Worm (Caenorhabditis elegans) whole organism, L4 larva: ENCODE results near the gene srv-11.

Experiments
- F37D6.2 ChIP-seq: sonication (generic microtip); optimal IDR thresholded peaks from 2 replicates; lab custom pipeline; 2016; ENCODE audit warnings: mild to moderate bottlenecking, missing genetic modification characterization, missing compliant biosample characterization
- T20F7.1 ChIP-seq: fragments of 200-800 bp; sonication (Bioruptor generic); optimal IDR thresholded peaks from 2 replicates; lab custom pipeline; 2018; ENCODE audit warnings: mild to moderate bottlenecking, missing genetic modification characterization, missing compliant biosample characterization
- Y105C5A.15 ChIP-seq: fragments of 200-800 bp; sonication (Bioruptor generic); IDR thresholded peaks from 2 replicates; pipeline ENCODE4 v1.3.6; 2022; ENCODE audit warnings: missing genetic modification characterization, missing compliant biosample characterization
- ceh-28 ChIP-seq: fragments of 150-350 bp; optimal IDR thresholded peaks from 2 replicates; lab custom pipeline; 2014; ENCODE audit warnings: missing biosample characterization, missing genetic modification reagents, missing genetic modification characterization
- ceh-32 ChIP-seq: sonication (generic microtip); optimal IDR thresholded peaks from 2 replicates; lab custom pipeline; 2016; ENCODE audit warnings: mild to moderate bottlenecking, missing genetic modification characterization, missing compliant biosample characterization; ENCODE audit not compliant: poor library complexity
- ceh-44 ChIP-seq: fragments of 200-800 bp; sonication (Bioruptor generic); IDR thresholded peaks from 2 replicates; pipeline ENCODE4 v1.3.6; 2022; ENCODE audit warnings: missing genetic modification reagents, missing genetic modification characterization, missing compliant biosample characterization
- ceh-62 ChIP-seq: sonication (generic microtip); optimal IDR thresholded peaks from 2 replicates; lab custom pipeline; 2017; ENCODE audit warnings: missing biosample characterization, missing genetic modification characterization
- ceh-82 ChIP-seq: sonication (generic microtip); optimal IDR thresholded peaks from 2 replicates; lab custom pipeline; 2017; ENCODE audit warnings: missing biosample characterization, missing genetic modification characterization
- ces-1 ChIP-seq: fragments of 150-350 bp; sonication (generic microtip); optimal IDR thresholded peaks from 4 replicates; lab custom pipeline; 2014; ENCODE audit warnings: missing biosample characterization, missing genetic modification reagents, missing genetic modification characterization
- daf-12 ChIP-seq: fragments of 150-350 bp; optimal IDR thresholded peaks from 2 replicates; lab custom pipeline; 2014; ENCODE audit warnings: missing biosample characterization, missing genetic modification reagents, missing genetic modification characterization
- daf-16 ChIP-seq, 3 experiments: sonication (generic microtip); optimal IDR thresholded peaks; 2 replicates each; lab custom pipeline; 2016 to 2017; ENCODE audit warnings: missing genetic modification characterization in 3 of 3, missing genetic modification reagents in 3 of 3, mild to moderate bottlenecking in 2 of 3, missing compliant biosample characterization in 2 of 3, missing biosample characterization in 1 of 3, moderate library complexity in 1 of 3
- daf-19 ChIP-seq: fragments of 200-800 bp; sonication (Bioruptor generic); conservative IDR thresholded peaks from 2 replicates; pipeline ENCODE4 v1.3.6; 2022; ENCODE audit warnings: missing genetic modification characterization, missing compliant biosample characterization
- daf-8 ChIP-seq: fragments of 200-800 bp; sonication (Bioruptor generic); IDR thresholded peaks from 2 replicates; pipeline ENCODE4 v1.3.6; 2022; ENCODE audit warnings: missing genetic modification characterization, missing compliant biosample characterization
- dmd-6 ChIP-seq: fragments of 200-800 bp; sonication (Bioruptor generic); IDR thresholded peaks from 2 replicates; pipeline ENCODE4 v1.3.6; 2022; ENCODE audit warnings: missing genetic modification reagents, missing genetic modification characterization, missing compliant biosample characterization
- dmd-8 ChIP-seq: fragments of 200-800 bp; sonication (Bioruptor generic); IDR thresholded peaks from 2 replicates; pipeline ENCODE4 v1.3.6; 2022; ENCODE audit warnings: missing genetic modification characterization, missing compliant biosample characterization
- duxl-1 ChIP-seq: sonication (generic microtip); optimal IDR thresholded peaks from 2 replicates; lab custom pipeline; 2016; ENCODE audit warnings: mild to moderate bottlenecking, missing genetic modification characterization, moderate library complexity, missing compliant biosample characterization; ENCODE audit not compliant: poor library complexity
- dve-1 ChIP-seq: sonication (generic microtip); optimal IDR thresholded peaks from 2 replicates; lab custom pipeline; 2017; ENCODE audit warnings: antibody characterized with exemption, mild to moderate bottlenecking, missing genetic modification characterization, missing compliant biosample characterization; ENCODE audit not compliant: insufficient read depth
- fkh-10 ChIP-seq: fragments of 150-350 bp; optimal IDR thresholded peaks from 2 replicates; lab custom pipeline; 2014; ENCODE audit warnings: missing biosample characterization, missing genetic modification reagents, missing genetic modification characterization
- fos-1 ChIP-seq: fragments of 150-350 bp; optimal IDR thresholded peaks from 2 replicates; lab custom pipeline; 2014; ENCODE audit warnings: missing biosample characterization, missing genetic modification characterization
- hlh-11 ChIP-seq: fragments of 200-800 bp; sonication (Bioruptor generic); optimal IDR thresholded peaks from 2 replicates; lab custom pipeline; 2018; ENCODE audit warnings: mild to moderate bottlenecking, missing genetic modification characterization, missing compliant biosample characterization
- jun-1 ChIP-seq: fragments of 150-350 bp; optimal IDR thresholded peaks from 2 replicates; lab custom pipeline; 2014; ENCODE audit warnings: missing biosample characterization, missing genetic modification reagents, missing genetic modification characterization
- lin-38 ChIP-seq: fragments of 200-800 bp; sonication (Bioruptor generic); IDR thresholded peaks from 2 replicates; pipeline ENCODE4 v1.3.6; 2022; ENCODE audit warnings: missing genetic modification reagents, missing genetic modification characterization, missing compliant biosample characterization
- lin-39 ChIP-seq: fragments of 150-350 bp; optimal IDR thresholded peaks from 2 replicates; lab custom pipeline; 2014; ENCODE audit warnings: missing biosample characterization, missing genetic modification reagents, missing genetic modification characterization
- lir-3 ChIP-seq: sonication (generic microtip); optimal IDR thresholded peaks from 2 replicates; lab custom pipeline; 2016; ENCODE audit warnings: mild to moderate bottlenecking, missing genetic modification characterization, missing compliant biosample characterization
- lsy-2 ChIP-seq, 2 experiments: fragments of 150-350 bp in 1 of 2; sonication (generic microtip) in 1 of 2; optimal IDR thresholded peaks; 2 replicates each; lab custom pipeline; 2014 to 2017; ENCODE audit warnings: missing biosample characterization in 2 of 2, missing genetic modification characterization in 2 of 2
- madf-5 ChIP-seq, 2 experiments: fragments of 200-800 bp; sonication (Bioruptor generic); IDR thresholded peaks; 2 replicates each; pipeline ENCODE4 v1.3.6; 2022; ENCODE audit warnings: missing compliant biosample characterization in 2 of 2, missing genetic modification characterization in 2 of 2
- mdl-1 ChIP-seq, 2 experiments: fragments of 150-350 bp in 1 of 2; sonication (generic microtip) in 1 of 2; optimal IDR thresholded peaks; 2 replicates each; lab custom pipeline; 2014 to 2017; ENCODE audit warnings: missing biosample characterization in 2 of 2, missing genetic modification characterization in 2 of 2
- mdt-29 ChIP-seq: fragments of 200-800 bp; sonication (Bioruptor generic); IDR thresholded peaks from 2 replicates; pipeline ENCODE4 v1.3.6; 2022; ENCODE audit warnings: missing genetic modification reagents, missing genetic modification characterization, missing compliant biosample characterization
- mep-1 ChIP-seq: fragments of 150-350 bp; sonication (generic microtip); optimal IDR thresholded peaks from 3 replicates; lab custom pipeline; 2014; ENCODE audit warnings: missing biosample characterization, missing genetic modification characterization
- mes-2 ChIP-seq: sonication (generic microtip); optimal IDR thresholded peaks from 2 replicates; lab custom pipeline; 2016; ENCODE audit warnings: missing genotype, mild to moderate bottlenecking, missing genetic modification characterization, missing compliant biosample characterization; ENCODE audit not compliant: poor library complexity, severe bottlenecking
- mxl-2 ChIP-seq: fragments of 200-800 bp; sonication (Bioruptor generic); conservative IDR thresholded peaks from 2 replicates; pipeline ENCODE4 v1.3.6; 2022; ENCODE audit warnings: missing genetic modification reagents, missing genetic modification characterization, missing compliant biosample characterization
- nhr-10 ChIP-seq: fragments of 150-350 bp; optimal IDR thresholded peaks from 2 replicates; lab custom pipeline; 2014; ENCODE audit warnings: missing biosample characterization, missing genetic modification characterization
- nhr-11 ChIP-seq: fragments of 150-350 bp; optimal IDR thresholded peaks from 2 replicates; lab custom pipeline; 2014; ENCODE audit warnings: missing biosample characterization, missing genetic modification characterization
- nhr-25 ChIP-seq: sonication (generic microtip); optimal IDR thresholded peaks from 2 replicates; lab custom pipeline; 2017; ENCODE audit warnings: missing genetic modification characterization, mild to moderate bottlenecking, missing compliant biosample characterization, antibody characterized with exemption, moderate library complexity, borderline replicate concordance; ENCODE audit not compliant: insufficient read depth
- nhr-41 ChIP-seq: fragments of 200-800 bp; sonication (Bioruptor generic); IDR thresholded peaks from 2 replicates; pipeline ENCODE4 v1.3.6; 2022; ENCODE audit warnings: missing genetic modification reagents, missing genetic modification characterization, missing compliant biosample characterization
- pqm-1 ChIP-seq: sonication (generic microtip); optimal IDR thresholded peaks from 2 replicates; lab custom pipeline; 2017; ENCODE audit warnings: missing biosample characterization, missing genetic modification characterization
- saeg-2 ChIP-seq: fragments of 200-800 bp; sonication (Bioruptor generic); IDR thresholded peaks from 2 replicates; pipeline ENCODE4 v1.3.6; 2022; ENCODE audit warnings: missing genetic modification reagents, missing genetic modification characterization, missing compliant biosample characterization
- set-16 ChIP-seq: fragments of 200-800 bp; sonication (Bioruptor generic); IDR thresholded peaks from 2 replicates; pipeline ENCODE4 v1.3.6; 2022; ENCODE audit warnings: missing genetic modification reagents, missing genetic modification characterization, missing compliant biosample characterization
- snpc-1.2 ChIP-seq: fragments of 200-800 bp; sonication (Bioruptor generic); IDR thresholded peaks from 2 replicates; pipeline ENCODE4 v1.3.6; 2022; ENCODE audit warnings: missing genetic modification reagents, missing genetic modification characterization, missing compliant biosample characterization
- spr-3 ChIP-seq: fragments of 200-800 bp; sonication (Bioruptor generic); optimal IDR thresholded peaks from 2 replicates; lab custom pipeline; 2018; ENCODE audit warnings: mild to moderate bottlenecking, missing genetic modification characterization, missing compliant biosample characterization
- tag-97 ChIP-seq: fragments of 200-800 bp; sonication (Bioruptor generic); IDR thresholded peaks from 2 replicates; pipeline ENCODE4 v1.3.6; 2022; ENCODE audit warnings: missing genetic modification characterization, missing compliant biosample characterization
- unc-130 ChIP-seq: sonication (generic microtip); optimal IDR thresholded peaks from 2 replicates; lab custom pipeline; 2016; ENCODE audit warnings: missing genetic modification reagents, missing genetic modification characterization, missing compliant biosample characterization
- unc-39 ChIP-seq: sonication (generic microtip); optimal IDR thresholded peaks from 2 replicates; lab custom pipeline; 2017; ENCODE audit warnings: missing biosample characterization, missing genetic modification characterization
- zfp-3 ChIP-seq: fragments of 200-800 bp; sonication (Bioruptor generic); conservative IDR thresholded peaks from 2 replicates; pipeline ENCODE4 v1.3.6; 2022; ENCODE audit warnings: missing genetic modification reagents, missing genetic modification characterization, missing compliant biosample characterization
- zip-11 ChIP-seq: fragments of 200-800 bp; sonication (Bioruptor generic); IDR thresholded peaks from 2 replicates; pipeline ENCODE4 v1.3.6; 2022; ENCODE audit warnings: missing genetic modification characterization, missing compliant biosample characterization
- ztf-7 ChIP-seq: fragments of 150-350 bp; optimal IDR thresholded peaks from 2 replicates; lab custom pipeline; 2014; ENCODE audit warnings: missing biosample characterization, missing genetic modification characterization

srv-11 gene

DNA sequence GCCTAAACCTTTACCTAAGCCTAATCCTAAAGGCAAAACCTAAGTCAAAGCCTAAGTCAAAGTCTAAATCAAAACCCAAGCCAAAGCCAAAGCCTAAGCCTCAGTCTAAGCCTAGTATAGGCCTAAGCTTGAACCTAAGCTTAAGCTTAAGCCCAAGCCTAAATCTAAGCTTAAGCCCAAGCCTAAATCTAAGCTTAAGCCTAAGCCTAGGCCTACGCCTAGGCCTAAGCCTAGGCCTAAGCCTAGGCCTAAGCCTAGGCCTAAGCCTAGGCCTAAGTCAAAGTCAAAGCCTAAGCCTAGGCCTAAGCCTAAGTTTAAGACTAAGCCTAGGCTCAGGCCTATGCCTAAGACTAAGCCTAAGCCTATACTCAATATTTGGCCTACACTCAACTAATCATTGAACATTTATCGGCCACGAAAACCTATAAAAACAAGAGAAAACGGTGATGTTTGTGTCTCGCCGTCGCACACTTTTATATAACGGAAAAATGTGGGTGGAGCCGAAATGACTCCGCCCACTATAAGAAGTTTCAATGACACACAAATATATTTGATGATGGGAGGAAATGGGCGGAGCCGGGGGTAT, 48.6 kb downstream of the srv-11 start (continued):
- no peak for TF ChIP-seq F37D6.2 (tag; lab: Kevin White, UChicago)
- no peak for TF ChIP-seq ceh-28 (tag; lab: Kevin White, UChicago)
- TF ChIP-seq ceh-44 (GFP tag; lab: Robert Waterston, UW), result no peak
- TF ChIP-seq duxl-1, result no peak
- no peak for TF ChIP-seq spr-3 (GFP tag; lab: Kevin White, UChicago)
- no peak for TF ChIP-seq daf-19 (GFP tag; lab: Robert Waterston, UW)
- TF ChIP-seq dve-1 (tag; lab: Kevin White, UChicago), result peak; percentile 7
- no peak for TF ChIP-seq ces-1 (GFP tag; lab: Kevin White, UChicago)
- no peak for TF ChIP-seq lin-39 (tag; lab: Kevin White, UChicago)
- TF ChIP-seq mdl-1 (tag; optimal IDR thresholded peaks at IDR 0.05; lab: Kevin White, UChicago), result no peak
- TF ChIP-seq dmd-8, result no peak
- TF ChIP-seq lin-38 (GFP tag; lab: Robert Waterston, UW), result no peak
- TF ChIP-seq saeg-2, result no peak
- no peak for TF ChIP-seq nhr-25 (tag; lab: Kevin White, UChicago)
- TF ChIP-seq daf-12 (tag; lab: Kevin White, UChicago), result no peak
- TF ChIP-seq jun-1, result no peak
- no peak for TF ChIP-seq Y105C5A.15
- TF ChIP-seq daf-16 (GFP tag; optimal IDR thresholded peaks at IDR 0.05; lab: Kevin White, UChicago), result no peak
- TF ChIP-seq daf-16 (tag; optimal IDR thresholded peaks at IDR 0.05; lab: Kevin White, UChicago), result peak; percentile 34
- TF ChIP-seq tag-97 (GFP tag; lab: Robert Waterston, UW), result no peak

ce11 chrIV:16172112-16172511, 49.3 kb downstream of the srv-11 start:
- TF ChIP-seq nhr-41 (0 out of 2 replicates have a peak, but pooled peaks have one; percentile 42), set-16 (GFP tag; lab: Robert Waterston, UW) (peak; percentile 24; the same call in 1 of the 2 replicates), snpc-1.2 (GFP tag; lab: Robert Waterston, UW) (peak; percentile 94)

DNA sequence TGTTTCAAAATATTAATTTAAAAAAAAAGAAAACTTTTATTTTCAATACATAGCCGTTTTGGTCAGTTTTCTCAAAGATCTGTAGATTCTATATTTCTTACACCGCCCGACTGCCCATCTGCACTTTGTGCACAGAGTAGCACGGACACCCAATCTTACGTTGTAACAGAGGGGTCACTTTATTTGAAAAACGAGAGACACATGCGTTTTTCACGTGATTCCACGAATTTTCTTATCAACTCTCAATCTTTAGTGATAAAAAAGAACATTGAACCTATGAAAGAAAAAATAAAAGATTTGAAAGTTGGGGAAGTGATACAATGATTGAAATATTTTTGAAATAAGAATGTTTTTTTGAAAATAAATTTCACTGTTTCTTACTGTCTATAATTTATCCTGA, 50.1 kb downstream of the srv-11 start:
- TF ChIP-seq mdt-29 (GFP tag; lab: Robert Waterston, UW), result peak; percentile 19; the same call in 1 of the 2 replicates
- TF ChIP-seq pqm-1, result no peak
- no peak for TF ChIP-seq mep-1 (tag; lab: Kevin White, UChicago)
- TF ChIP-seq dmd-6 (GFP tag; lab: Robert Waterston, UW), result peak; percentile 81
- no peak for TF ChIP-seq daf-19 (GFP tag; lab: Robert Waterston, UW)
- TF ChIP-seq daf-8 (GFP tag; lab: Robert Waterston, UW), result no peak
- no peak for TF ChIP-seq fkh-10 (GFP tag; lab: Kevin White, UChicago)
- TF ChIP-seq mes-2 (tag; lab: Kevin White, UChicago), result no peak
- no peak for TF ChIP-seq lir-3
- TF ChIP-seq ztf-7 (tag; lab: Kevin White, UChicago), result no peak
- TF ChIP-seq daf-16 (GFP tag; optimal IDR thresholded peaks at IDR 0.05; lab: Kevin White, UChicago), result no peak
- peak; percentile 47 for TF ChIP-seq daf-16 (tag; optimal IDR thresholded peaks at IDR 0.05; lab: Kevin White, UChicago)
- no peak for TF ChIP-seq ceh-32 (tag; lab: Kevin White, UChicago)
- TF ChIP-seq T20F7.1 (GFP tag; lab: Kevin White, UChicago), result no peak
- TF ChIP-seq hlh-11 (tag; lab: Kevin White, UChicago), result peak; percentile 59
- no peak for TF ChIP-seq fos-1 (tag; lab: Kevin White, UChicago)
- no peak for TF ChIP-seq tag-97 (GFP tag; lab: Robert Waterston, UW)
- TF ChIP-seq unc-39 (tag; lab: Kevin White, UChicago), result no peak
- TF ChIP-seq nhr-10 (tag; lab: Kevin White, UChicago), result no peak
- TF ChIP-seq zip-11 (GFP tag; lab: Robert Waterston, UW), result no peak
- no peak for TF ChIP-seq unc-130 (GFP tag; lab: Kevin White, UChicago)
- TF ChIP-seq ceh-44 (GFP tag; lab: Robert Waterston, UW), result no peak
- no peak for TF ChIP-seq ceh-82
- TF ChIP-seq madf-5 (GFP tag; IDR thresholded peaks at IDR 0.05; lab: Robert Waterston, UW), result no peak
- TF ChIP-seq zfp-3 (GFP tag; lab: Robert Waterston, UW), result peak; percentile 50; the same call in 1 of the 2 replicates
- TF ChIP-seq lsy-2 (tag; optimal IDR thresholded peaks at IDR 0.05; lab: Kevin White, UChicago), result no peak
- no peak for TF ChIP-seq lin-39 (tag; lab: Kevin White, UChicago)
- TF ChIP-seq nhr-11, result peak; percentile 28
- TF ChIP-seq ceh-62 (tag; lab: Kevin White, UChicago), result no peak
- peak; percentile 96 for TF ChIP-seq mxl-2
- TF ChIP-seq ces-1 (GFP tag; lab: Kevin White, UChicago), result no peak
